Worm (Caenorhabditis elegans) whole organism, early embryonic: ENCODE results near the gene F08H9.4.

Source experiments
- B0310.2 ChIP-seq: sonication (generic microtip); optimal IDR thresholded peaks from 2 replicates; lab custom pipeline; 2016; ENCODE audit warnings: mild to moderate bottlenecking, missing genetic modification characterization, missing compliant biosample characterization
- F13C5.2 ChIP-seq: sonication (generic microtip); optimal IDR thresholded peaks from 2 replicates; lab custom pipeline; 2017; ENCODE audit warnings: mild to moderate bottlenecking, missing genetic modification characterization, inconsistent platforms, missing compliant biosample characterization
- aly-1 ChIP-seq: sonication (generic microtip); optimal IDR thresholded peaks from 2 replicates; lab custom pipeline; 2016; ENCODE audit warnings: missing genetic modification characterization, missing compliant biosample characterization
- ama-1 ChIP-seq: fragments of 150-350 bp; optimal IDR thresholded peaks from 2 replicates; lab custom pipeline; 2014
- ceh-13 ChIP-seq: fragments of 200-800 bp; sonication (Bioruptor generic); optimal IDR thresholded peaks from 2 replicates; lab custom pipeline; 2018; ENCODE audit warnings: mild to moderate bottlenecking, missing genetic modification characterization, missing compliant biosample characterization
- ceh-36 ChIP-seq: sonication (generic microtip); optimal IDR thresholded peaks from 2 replicates; lab custom pipeline; 2016; ENCODE audit warnings: missing genetic modification characterization, inconsistent platforms, missing compliant biosample characterization
- ets-7 ChIP-seq: sonication (generic microtip); optimal IDR thresholded peaks from 2 replicates; lab custom pipeline; 2016; ENCODE audit warnings: missing genotype, missing genetic modification characterization, missing compliant biosample characterization
- flt-1 ChIP-seq: fragments of 200-800 bp; sonication (Bioruptor generic); IDR thresholded peaks from 2 replicates; pipeline ENCODE4 v1.3.6; 2022; ENCODE audit warnings: missing genetic modification characterization, missing compliant biosample characterization
- hmbx-1 ChIP-seq: sonication (generic microtip); optimal IDR thresholded peaks from 2 replicates; lab custom pipeline; 2016; ENCODE audit warnings: mild to moderate bottlenecking, missing genetic modification characterization, missing compliant biosample characterization
- hmg-4 ChIP-seq: fragments of 200-800 bp; sonication (Bioruptor generic); optimal IDR thresholded peaks from 2 replicates; lab custom pipeline; 2018; ENCODE audit warnings: mild to moderate bottlenecking, missing genetic modification characterization, missing compliant biosample characterization
- hnd-1 ChIP-seq: sonication (generic microtip); optimal IDR thresholded peaks from 2 replicates; lab custom pipeline; 2016; ENCODE audit warnings: missing genetic modification characterization, missing compliant biosample characterization
- pes-1 ChIP-seq: fragments of 200-800 bp; sonication (Bioruptor generic); IDR thresholded peaks from 2 replicates; pipeline ENCODE4 v1.3.6; 2022; ENCODE audit warnings: missing genetic modification reagents, missing genetic modification characterization, missing compliant biosample characterization
- scrt-1 ChIP-seq: fragments of 200-800 bp; sonication (Bioruptor generic); IDR thresholded peaks from 2 replicates; pipeline ENCODE4 v1.3.6; 2022; ENCODE audit warnings: missing genetic modification characterization, missing compliant biosample characterization
- sea-1 ChIP-seq: fragments of 200-800 bp; sonication (Bioruptor generic); conservative IDR thresholded peaks from 2 replicates; pipeline ENCODE4 v1.3.6; 2022; ENCODE audit warnings: missing genetic modification characterization, missing compliant biosample characterization
- tbx-11 ChIP-seq: fragments of 200-800 bp; sonication (Bioruptor generic); IDR thresholded peaks from 2 replicates; pipeline ENCODE4 v1.3.6; 2022; ENCODE audit warnings: missing genetic modification characterization, missing compliant biosample characterization
- tbx-37 ChIP-seq: fragments of 200-800 bp; sonication (Bioruptor generic); conservative IDR thresholded peaks from 2 replicates; pipeline ENCODE4 v1.3.6; 2022; ENCODE audit warnings: missing genetic modification reagents, missing genetic modification characterization, missing compliant biosample characterization
- tra-4 ChIP-seq: sonication (generic microtip); optimal IDR thresholded peaks from 2 replicates; lab custom pipeline; 2017; ENCODE audit warnings: missing genetic modification characterization, missing compliant biosample characterization

The F08H9.4 gene

ce11 chrV:14464368-14464767 lies at the start of gene F08H9.4:
TSS of gene F08H9.4 (minus strand) at chrV:14464428.
- no peak for TF ChIP-seq hnd-1 (tag; lab: Kevin White, UChicago)

- TF ChIP-seq scrt-1 (no peak), tbx-11 (GFP tag; lab: Robert Waterston, UW) (no peak), ceh-36 (tag; lab: Kevin White, UChicago) (no peak), B0310.2 (tag; lab: Kevin White, UChicago) (no peak), hmg-4 (GFP tag; lab: Kevin White, UChicago) (no peak), sea-1 (GFP tag; lab: Robert Waterston, UW) (no peak), pes-1 (no peak), aly-1 (tag; lab: Kevin White, UChicago) (no peak), hnd-1 (tag; lab: Kevin White, UChicago) (no peak), ets-7 (no peak), tbx-37 (GFP tag; lab: Robert Waterston, UW) (no peak), flt-1 (no peak), ceh-13 (no peak), ama-1 (lab: Kevin White, UChicago) (no peak), F13C5.2 (tag; lab: Kevin White, UChicago) (no peak), tra-4 (tag; lab: Kevin White, UChicago) (no peak)
Observed at ce11 chrV:14510746-14511145, 46.5 kb upstream of the F08H9.4 start, which contains the start of gene R02D5.9. TSS of gene R02D5.9 (minus strand) at chrV:14511123.

- no peak for TF ChIP-seq hmbx-1
- no peak for TF ChIP-seq hmg-4 (GFP tag; lab: Kevin White, UChicago)
- TF ChIP-seq sea-1 (GFP tag; lab: Robert Waterston, UW): no peak
Observed at ce11 chrV:14508556-14508955, 44.3 kb upstream of the F08H9.4 start.

- TF ChIP-seq ceh-13: no peak
- TF ChIP-seq hmg-4 (GFP tag; lab: Kevin White, UChicago): peak; percentile 21
- TF ChIP-seq scrt-1: no peak
Observed at ce11 chrV:14508005-14508521, 43.8 kb upstream of the F08H9.4 start, which contains the start of gene R02D5.1. TSS of gene R02D5.1 (plus strand) at chrV:14508249.

- TF ChIP-seq ama-1 (lab: Kevin White, UChicago): no peak
- no peak for TF ChIP-seq aly-1 (tag; lab: Kevin White, UChicago)
- no peak for TF ChIP-seq F13C5.2 (tag; lab: Kevin White, UChicago)
- TF ChIP-seq tra-4 (tag; lab: Kevin White, UChicago): no peak
- TF ChIP-seq ceh-13: no peak
- TF ChIP-seq B0310.2 (tag; lab: Kevin White, UChicago): no peak
- no peak for TF ChIP-seq hmg-4 (GFP tag; lab: Kevin White, UChicago)
- no peak for TF ChIP-seq tbx-11 (GFP tag; lab: Robert Waterston, UW)
- no peak for TF ChIP-seq flt-1
- no peak for TF ChIP-seq pes-1
- TF ChIP-seq sea-1 (GFP tag; lab: Robert Waterston, UW): no peak
- TF ChIP-seq scrt-1: no peak
- no peak for TF ChIP-seq ets-7
- no peak for TF ChIP-seq ceh-36 (tag; lab: Kevin White, UChicago)
- no peak for TF ChIP-seq tbx-37 (GFP tag; lab: Robert Waterston, UW)
- no peak for TF ChIP-seq hmbx-1
- no peak for TF ChIP-seq hnd-1 (tag; lab: Kevin White, UChicago)
Observed at ce11 chrV:14506713-14507675, 42.8 kb upstream of the F08H9.4 start.

- TF ChIP-seq hmg-4 (GFP tag; lab: Kevin White, UChicago): peak; percentile 68
- no peak for TF ChIP-seq ama-1 (lab: Kevin White, UChicago)
Observed at ce11 chrV:14505745-14506214, 41.6 kb upstream of the F08H9.4 start.

ce11 chrV:14504774-14505173 lies 40.5 kb upstream of the F08H9.4 start:
- TF ChIP-seq sea-1 (GFP tag; lab: Robert Waterston, UW) (0 out of 2 replicates have a peak, but pooled peaks have one; percentile 45), scrt-1 (0 out of 2 replicates have a peak, but pooled peaks have one; percentile 49), ceh-36 (tag; lab: Kevin White, UChicago) (no peak), ama-1 (lab: Kevin White, UChicago) (no peak), hmg-4 (GFP tag; lab: Kevin White, UChicago) (peak; percentile 44), pes-1 (peak; percentile 29; the same call in 1 of the 2 replicates)

ce11 chrV:14504120-14504519 lies 39.9 kb upstream of the F08H9.4 start:
- TF ChIP-seq tbx-37 (GFP tag; lab: Robert Waterston, UW): no peak
- no peak for TF ChIP-seq hnd-1 (tag; lab: Kevin White, UChicago)
- no peak for TF ChIP-seq hmg-4 (GFP tag; lab: Kevin White, UChicago)
- no peak for TF ChIP-seq flt-1
- no peak for TF ChIP-seq hmbx-1
- TF ChIP-seq F13C5.2 (tag; lab: Kevin White, UChicago): no peak
- no peak for TF ChIP-seq ama-1 (lab: Kevin White, UChicago)
- no peak for TF ChIP-seq ceh-36 (tag; lab: Kevin White, UChicago)
- TF ChIP-seq B0310.2 (tag; lab: Kevin White, UChicago): no peak
- no peak for TF ChIP-seq ceh-13
- TF ChIP-seq scrt-1: no peak
- no peak for TF ChIP-seq tbx-11 (GFP tag; lab: Robert Waterston, UW)
- no peak for TF ChIP-seq ets-7
- no peak for TF ChIP-seq aly-1 (tag; lab: Kevin White, UChicago)
- no peak for TF ChIP-seq pes-1
